Worm (Caenorhabditis elegans): Measurements from ENCODE around the gene col-2.

- TF ChIP-seq ztf-29 (GFP tag; IDR thresholded peaks at IDR 0.05) (no peak), klf-2 (GFP tag; conservative IDR thresholded peaks at IDR 0.05) (no peak), cog-1 (tag; optimal IDR thresholded peaks at IDR 0.05) (no peak)
Measured at ce11 chrIV:10072527-10072926, 12.7 kb downstream of the col-2 start, which contains the start of gene W01B6.3.
